Fruit fly (Drosophila melanogaster): ENCODE data around the gene CG11076.
A peak's percentile ranks its signal among the peaks of the same experiment; 100 is the strongest.

The CG11076 gene

DNA sequence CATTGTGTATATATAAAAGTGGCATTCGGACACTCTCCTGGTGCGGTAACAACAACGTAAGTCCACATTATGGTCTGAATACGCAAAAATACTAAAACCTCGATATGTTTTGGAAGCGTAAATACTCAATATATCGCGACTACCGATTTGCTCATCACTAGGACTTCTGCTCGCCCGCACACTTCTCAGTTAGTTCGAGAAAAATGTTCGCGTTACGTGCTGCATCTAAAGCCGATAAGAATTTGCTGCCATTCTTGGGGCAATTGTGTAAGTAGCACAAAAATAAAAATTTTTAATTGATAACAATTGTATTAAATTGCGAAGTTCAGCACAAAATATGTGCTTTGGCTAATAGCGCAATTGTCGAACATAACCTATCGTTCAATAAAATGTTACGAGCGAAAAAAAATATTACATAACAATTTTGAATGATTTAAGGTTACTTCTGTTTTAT lies at the start of gene CG11076 (continued):
- peak; percentile 8 for TF ChIP-seq zfh2 (GFP tag; optimal IDR thresholded peaks at IDR 0.05)
- no peak for TF ChIP-seq dimm (GFP tag; IDR thresholded peaks at IDR 0.05)
- no peak for TF ChIP-seq CG31441 (GFP tag; IDR thresholded peaks at IDR 0.05)
- no peak for TF ChIP-seq Oli (tag; optimal IDR thresholded peaks at IDR 0.05)
- TF ChIP-seq oc (tag; optimal IDR thresholded peaks at IDR 0.05): no peak
- no peak for TF ChIP-seq ind (GFP tag; optimal IDR thresholded peaks at IDR 0.05)
- peak; percentile 78 for TF ChIP-seq CG11723 (GFP tag; optimal IDR thresholded peaks at IDR 0.05)
- TF ChIP-seq trh (GFP tag; optimal IDR thresholded peaks at IDR 0.05): no peak
- peak; percentile 85 for TF ChIP-seq Sry-δ (GFP tag; optimal IDR thresholded peaks at IDR 0.05)
- TF ChIP-seq fd102C (GFP tag; optimal IDR thresholded peaks at IDR 0.05): peak; percentile 20
- peak; percentile 94 for TF ChIP-seq CG17802 (tag; optimal IDR thresholded peaks at IDR 0.05)
- no peak for TF ChIP-seq rib (GFP tag; IDR thresholded peaks at IDR 0.05)
- no peak for TF ChIP-seq stwl (tag; optimal IDR thresholded peaks at IDR 0.05)
- peak; percentile 18 for TF ChIP-seq gro (GFP tag; optimal IDR thresholded peaks at IDR 0.05)
- no peak for TF ChIP-seq jing (GFP tag; optimal IDR thresholded peaks at IDR 0.05)
- no peak for TF ChIP-seq twi (tag; optimal IDR thresholded peaks at IDR 0.05)
- TF ChIP-seq CG30431 (GFP tag; optimal IDR thresholded peaks at IDR 0.05): no peak
- no peak for TF ChIP-seq Eip74EF (GFP tag; optimal IDR thresholded peaks at IDR 0.05)
- no peak for TF ChIP-seq sens-2 (GFP tag; IDR thresholded peaks at IDR 0.05)
- no peak for TF ChIP-seq Hand (GFP tag; optimal IDR thresholded peaks at IDR 0.05)
- peak; percentile 79 for TF ChIP-seq CG12659 (GFP tag; optimal IDR thresholded peaks at IDR 0.05)
- no peak for TF ChIP-seq chinmo (GFP tag; IDR thresholded peaks at IDR 0.05; ENCODE audit: partially characterized antibody)
- TF ChIP-seq CG4424 (GFP tag; optimal IDR thresholded peaks at IDR 0.05): no peak
- no peak for TF ChIP-seq CG32772 (GFP tag; IDR thresholded peaks at IDR 0.05)
- TF ChIP-seq ase (GFP tag; IDR thresholded peaks at IDR 0.05): no peak
- TF ChIP-seq vfl (GFP tag; optimal IDR thresholded peaks at IDR 0.05): no peak
- no peak for TF ChIP-seq pita (GFP tag; optimal IDR thresholded peaks at IDR 0.05)
- peak; percentile 56 for TF ChIP-seq CG8089 (GFP tag; optimal IDR thresholded peaks at IDR 0.05)
- TF ChIP-seq Elba2 (GFP tag; optimal IDR thresholded peaks at IDR 0.05): no peak
- TF ChIP-seq CG12236 (GFP tag; optimal IDR thresholded peaks at IDR 0.05): no peak
- TF ChIP-seq CG1603 (tag; optimal IDR thresholded peaks at IDR 0.05): peak; percentile 91
- peak; percentile 42 for TF ChIP-seq CG10147 (GFP tag; optimal IDR thresholded peaks at IDR 0.05)
- TF ChIP-seq CG31365 (tag; optimal IDR thresholded peaks at IDR 0.05): no peak
- TF ChIP-seq CG14965 (GFP tag; optimal IDR thresholded peaks at IDR 0.05; ENCODE audit: borderline replicate concordance): no peak
- TF ChIP-seq CG10267 (tag; optimal IDR thresholded peaks at IDR 0.05): peak; percentile 17
- TF ChIP-seq dati (GFP tag; IDR thresholded peaks at IDR 0.05): no peak
- TF ChIP-seq lola (GFP tag; optimal IDR thresholded peaks at IDR 0.05): no peak
- TF ChIP-seq CG17912 (GFP tag; optimal IDR thresholded peaks at IDR 0.05): peak; percentile 82
- no peak for TF ChIP-seq HmgD (GFP tag; optimal IDR thresholded peaks at IDR 0.05)
- peak; percentile 71 for TF ChIP-seq Fer1 (GFP tag; optimal IDR thresholded peaks at IDR 0.05)
- peak; percentile 78; the same call in 2 of the 3 replicates for TF ChIP-seq CG16813 (GFP tag; IDR thresholded peaks at IDR 0.05; ENCODE audit: partially characterized antibody)
- TF ChIP-seq Sox100B (GFP tag; optimal IDR thresholded peaks at IDR 0.05): peak; percentile 23
- TF ChIP-seq CG4328 (GFP tag; optimal IDR thresholded peaks at IDR 0.05): peak; percentile 46
- no peak for TF ChIP-seq Tbp (GFP tag; optimal IDR thresholded peaks at IDR 0.05)
- TF ChIP-seq vnd (GFP tag; IDR thresholded peaks at IDR 0.05; ENCODE audit: partially characterized antibody): peak; percentile 56; the same call in 1 of the 3 replicates
- no peak for TF ChIP-seq Hr78 (GFP tag; optimal IDR thresholded peaks at IDR 0.05)
- no peak for TF ChIP-seq CG2678 (tag; optimal IDR thresholded peaks at IDR 0.05)
- peak; percentile 22; the same call in 1 of the 2 replicates for TF ChIP-seq Adf1 (GFP tag; IDR thresholded peaks at IDR 0.05)
- TF ChIP-seq Ets97D (GFP tag; optimal IDR thresholded peaks at IDR 0.05): peak; percentile 45

Measured in whole organism, embryonic.